Fruit fly (Drosophila melanogaster): ENCODE data around the gene CG33271.
A peak's percentile ranks its signal among the peaks of the same experiment; 100 is the strongest.

Gene CG33271

DNA sequence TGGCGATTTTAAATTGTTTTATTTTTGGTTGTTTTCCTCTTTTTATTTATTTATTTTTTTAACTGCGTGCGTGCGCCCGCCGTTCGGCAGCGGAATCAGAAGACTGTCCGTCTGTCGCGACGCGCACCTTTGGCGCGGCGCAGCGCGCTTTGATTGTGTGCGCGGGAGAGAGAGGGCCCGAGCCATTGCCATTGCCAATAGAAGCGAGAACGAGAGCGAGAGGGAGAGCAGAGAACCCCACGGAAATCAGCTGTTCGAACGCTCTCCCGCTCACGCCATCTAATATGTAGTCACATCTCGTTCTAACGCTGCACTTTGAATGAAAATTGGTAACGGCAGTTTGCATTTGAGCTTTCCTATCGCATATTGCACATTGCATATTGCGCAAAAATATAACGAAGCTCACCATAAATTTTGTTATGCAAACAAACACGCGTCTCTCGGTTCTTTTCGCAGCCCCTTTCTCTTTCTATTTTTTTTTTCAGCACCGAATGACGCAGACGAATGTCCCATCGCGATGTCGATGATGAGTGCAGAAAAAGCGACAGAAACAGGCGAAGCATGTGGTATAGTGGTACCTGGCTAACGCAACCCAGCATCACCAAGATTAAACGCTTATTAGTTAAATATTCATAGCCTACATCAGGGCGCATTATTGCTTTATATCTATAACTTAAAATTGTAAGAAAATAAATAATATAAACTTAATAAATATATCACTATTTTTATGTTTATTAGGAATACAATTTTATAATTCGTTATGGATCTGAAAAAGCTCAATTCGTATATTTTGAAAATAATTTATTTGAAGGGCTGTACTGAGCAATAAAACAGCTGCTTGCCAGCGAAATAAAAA lies 42.7 kb downstream of the CG33271 start (continued):
- TF ChIP-seq tgo (GFP tag; IDR thresholded peaks at IDR 0.05) = 0 out of 3 replicates have a peak, but pooled peaks have one; percentile 25
- TF ChIP-seq eyg (GFP tag; optimal IDR thresholded peaks at IDR 0.05) = no peak
- peak; percentile 63 for TF ChIP-seq cg (GFP tag; optimal IDR thresholded peaks at IDR 0.05)
- no peak for TF ChIP-seq cad (GFP tag; optimal IDR thresholded peaks at IDR 0.05)
- no peak for TF ChIP-seq seq (GFP tag; IDR thresholded peaks at IDR 0.05)
- TF ChIP-seq Dek (tag; optimal IDR thresholded peaks at IDR 0.05) = peak; percentile 16
- peak; percentile 40 for TF ChIP-seq MTF-1 (GFP tag; optimal IDR thresholded peaks at IDR 0.05; ENCODE audit: borderline replicate concordance)
- no peak for TF ChIP-seq repo (GFP tag; optimal IDR thresholded peaks at IDR 0.05)
- peak; percentile 47; the same call in 2 of the 4 replicates for TF ChIP-seq Dll (GFP tag; IDR thresholded peaks at IDR 0.05; ENCODE audit: partially characterized antibody)
- no peak; the same call in 3 of the 4 replicates for TF ChIP-seq Gug (GFP tag; IDR thresholded peaks at IDR 0.05)
- peak; percentile 9 for TF ChIP-seq CG30403 (GFP tag; optimal IDR thresholded peaks at IDR 0.05)
- TF ChIP-seq cwo (GFP tag; optimal IDR thresholded peaks at IDR 0.05) = no peak
- peak; percentile 27 for TF ChIP-seq CG13424 (tag; optimal IDR thresholded peaks at IDR 0.05)
- no peak for TF ChIP-seq Kr (GFP tag; optimal IDR thresholded peaks at IDR 0.05)
- no peak for TF ChIP-seq Dip2 (GFP tag; IDR thresholded peaks at IDR 0.05)
- no peak for TF ChIP-seq CG14710 (tag; optimal IDR thresholded peaks at IDR 0.05)
- 0 out of 2 replicates have a peak, but pooled peaks have one; percentile 23 for TF ChIP-seq Oaz (GFP tag; IDR thresholded peaks at IDR 0.05)
- 0 out of 3 replicates have a peak, but pooled peaks have one; percentile 9 for TF ChIP-seq Doc3 (GFP tag; IDR thresholded peaks at IDR 0.05; ENCODE audit: partially characterized antibody)
- TF ChIP-seq pum (GFP tag; optimal IDR thresholded peaks at IDR 0.05) = no peak
- peak; percentile 53; the same call in 1 of the 2 replicates for TF ChIP-seq CG9932 (GFP tag; IDR thresholded peaks at IDR 0.05)
- TF ChIP-seq Awh (GFP tag; IDR thresholded peaks at IDR 0.05) = 0 out of 2 replicates have a peak, but pooled peaks have one; percentile 7
- TF ChIP-seq gem (tag; optimal IDR thresholded peaks at IDR 0.05) = peak; percentile 61
- no peak for TF ChIP-seq CG3163 (GFP tag; optimal IDR thresholded peaks at IDR 0.05)
- TF ChIP-seq phol (tag; optimal IDR thresholded peaks at IDR 0.05) = peak; percentile 8
- TF ChIP-seq NfI (GFP tag; optimal IDR thresholded peaks at IDR 0.05) = peak; percentile 13
- TF ChIP-seq D19A (tag; optimal IDR thresholded peaks at IDR 0.05) = no peak
- peak; percentile 2 for TF ChIP-seq CG1233 (GFP tag; optimal IDR thresholded peaks at IDR 0.05)
- 0 out of 3 replicates have a peak, but pooled peaks have one; percentile 48 for TF ChIP-seq zen2 (GFP tag; IDR thresholded peaks at IDR 0.05; ENCODE audit: partially characterized antibody)
- TF ChIP-seq dati (GFP tag; IDR thresholded peaks at IDR 0.05) = no peak
- peak; percentile 21 for TF ChIP-seq CG7556 (GFP tag; optimal IDR thresholded peaks at IDR 0.05)
- TF ChIP-seq gcm2 (GFP tag; optimal IDR thresholded peaks at IDR 0.05) = no peak
- TF ChIP-seq exex (tag; optimal IDR thresholded peaks at IDR 0.05) = no peak
- no peak for TF ChIP-seq CG6689 (GFP tag; IDR thresholded peaks at IDR 0.05)
- TF ChIP-seq ftz-f1 (GFP tag; optimal IDR thresholded peaks at IDR 0.05) = peak; percentile 53
- TF ChIP-seq knrl (GFP tag; IDR thresholded peaks at IDR 0.05; ENCODE audit: partially characterized antibody) = no peak
- peak; percentile 85 for TF ChIP-seq CG11695 (GFP tag; IDR thresholded peaks at IDR 0.05)
- TF ChIP-seq esg (GFP tag; conservative IDR thresholded peaks at IDR 0.05) = 0 out of 2 replicates have a peak, but pooled peaks have one; percentile 13
- no peak for TF ChIP-seq CG11696 (GFP tag; IDR thresholded peaks at IDR 0.05)
- peak; percentile 30 for TF ChIP-seq CG34376 (GFP tag; optimal IDR thresholded peaks at IDR 0.05)
- TF ChIP-seq CG14441 (GFP tag; IDR thresholded peaks at IDR 0.05) = 0 out of 2 replicates have a peak, but pooled peaks have one; percentile 16
- TF ChIP-seq CG10147 (GFP tag; optimal IDR thresholded peaks at IDR 0.05) = no peak
- no peak for TF ChIP-seq Six4 (GFP tag; optimal IDR thresholded peaks at IDR 0.05)
- TF ChIP-seq CG31441 (GFP tag; IDR thresholded peaks at IDR 0.05) = peak; percentile 48
- TF ChIP-seq CG10321 (GFP tag; IDR thresholded peaks at IDR 0.05) = peak; percentile 65; the same call in 1 of the 2 replicates
- peak; percentile 83 for TF ChIP-seq CG1832 (GFP tag; optimal IDR thresholded peaks at IDR 0.05)
- TF ChIP-seq chinmo (GFP tag; IDR thresholded peaks at IDR 0.05; ENCODE audit: partially characterized antibody) = peak; percentile 96
- TF ChIP-seq Taf1 (GFP tag; IDR thresholded peaks at IDR 0.05) = no peak
- TF ChIP-seq CG32532 (GFP tag; IDR thresholded peaks at IDR 0.05) = peak; percentile 39

All from whole organism, embryonic.